Fruit fly (Drosophila melanogaster) whole organism, wandering third instar larva: Measurements from ENCODE around the gene CG13300.

Experiments
- Abd-B ChIP-seq: fragments of >200 bp; optimal IDR thresholded peaks from 2 replicates; lab custom pipeline; 2017; ENCODE audit warnings: missing biosample characterization, missing genetic modification characterization
- dmrt93B ChIP-seq: fragments of 200-800 bp; sonication (Bioruptor generic); optimal IDR thresholded peaks from 2 replicates; lab custom pipeline; 2018; ENCODE audit warnings: missing biosample characterization, mild to moderate bottlenecking, missing genetic modification characterization
- lola ChIP-seq: fragments of >200 bp; optimal IDR thresholded peaks from 2 replicates; lab custom pipeline; 2017; ENCODE audit warnings: missing biosample characterization, missing genetic modification characterization
- pan ChIP-seq: fragments of >200 bp; optimal IDR thresholded peaks from 2 replicates; lab custom pipeline; 2017
- psq ChIP-seq: fragments of 200-800 bp; sonication (Bioruptor generic); optimal IDR thresholded peaks from 3 replicates; lab custom pipeline; 2017; ENCODE audit warnings: missing biosample characterization, mild to moderate bottlenecking, missing genetic modification characterization, moderate library complexity
- woc ChIP-seq: sonication (Bioruptor generic); optimal IDR thresholded peaks from 2 replicates; lab custom pipeline; 2016; ENCODE audit warnings: missing biosample characterization, mild to moderate bottlenecking, missing genetic modification characterization

DNA sequence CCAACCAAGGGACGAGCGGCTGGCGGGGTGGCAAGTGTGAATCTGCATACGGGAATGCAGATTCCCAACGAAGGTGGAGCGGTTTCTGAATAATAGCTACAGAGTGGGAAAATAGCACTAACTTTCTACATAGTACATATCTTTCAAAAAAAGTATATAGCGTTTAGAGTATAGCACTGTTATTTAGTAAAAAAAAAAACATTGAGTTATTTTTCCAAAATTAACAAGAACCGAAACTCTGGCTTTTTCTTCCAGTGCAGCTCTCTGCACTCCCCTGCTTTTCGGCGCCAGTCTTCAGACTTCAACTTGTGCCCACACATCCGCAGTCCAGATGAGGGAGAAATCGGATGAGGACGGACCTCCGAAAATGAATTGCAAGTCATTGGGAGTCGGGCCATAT is 19.2 kb upstream of the CG13300 start:
- TF ChIP-seq woc (GFP tag; lab: Kevin White, UChicago) (no peak), Abd-B (GFP tag; lab: Kevin White, UChicago) (no peak), psq (GFP tag; lab: Kevin White, UChicago) (no peak), lola (GFP tag; lab: Kevin White, UChicago) (no peak), dmrt93B (GFP tag; lab: Kevin White, UChicago) (no peak), pan (lab: Kevin White, UChicago) (no peak)
